4 fruit fly cellular contexts compared by ENCODE assay signal in genomic region chr3R:23723381-23724034, dm6.
TF ChIP-seq lines count a peak whose summit lies in the region.

No protein-coding gene starts in this region.

TF ChIP-seq in whole organism, adult, 20 proteins besides CTCF, POLR2A, EP300 and RAD21 (continued from another document):
- TF ChIP-seq cic (GFP tag; optimal IDR thresholded peaks at IDR 0.05; lab: Kevin White, UChicago) (peak; percentile 99), bab1 (GFP tag; optimal IDR thresholded peaks at IDR 0.05; lab: Kevin White, UChicago) (peak; percentile 4)

TF ChIP-seq in whole organism, embryonic, 481 proteins besides CTCF, POLR2A, EP300 and RAD21 (continued from another document and continues in another):
- TF ChIP-seq bbx (GFP tag; IDR thresholded peaks at IDR 0.05; lab: Robert Waterston, UW; ENCODE audit: partially characterized antibody) (no peak), ap (GFP tag; IDR thresholded peaks at IDR 0.05; lab: Robert Waterston, UW) (no peak), pros (GFP tag; optimal IDR thresholded peaks at IDR 0.05; lab: Kevin White, UChicago) (no peak), CoRest (tag; optimal IDR thresholded peaks at IDR 0.05; lab: Kevin White, UChicago) (no peak), CG18262 (tag; optimal IDR thresholded peaks at IDR 0.05; lab: Kevin White, UChicago) (peak; percentile 9), Side (GFP tag; optimal IDR thresholded peaks at IDR 0.05; lab: Kevin White, UChicago) (peak; percentile 49), CG13775 (GFP tag; optimal IDR thresholded peaks at IDR 0.05; lab: Kevin White, UChicago) (no peak), phol (tag; optimal IDR thresholded peaks at IDR 0.05; lab: Kevin White, UChicago) (no peak), crp (GFP tag; optimal IDR thresholded peaks at IDR 0.05; lab: Kevin White, UChicago) (no peak), Dbx (GFP tag; IDR thresholded peaks at IDR 0.05; lab: Robert Waterston, UW) (peak; percentile 78; the same call in 2 of the 3 replicates), cas (GFP tag; IDR thresholded peaks at IDR 0.05; lab: Robert Waterston, UW) (no peak), gcm (GFP tag; optimal IDR thresholded peaks at IDR 0.05; lab: Kevin White, UChicago) (peak; percentile 26), CG6813 (GFP tag; optimal IDR thresholded peaks at IDR 0.05; lab: Kevin White, UChicago) (peak; percentile 78), psq (GFP tag; optimal IDR thresholded peaks at IDR 0.05; lab: Kevin White, UChicago) (no peak), HHEX (GFP tag; optimal IDR thresholded peaks at IDR 0.05; lab: Kevin White, UChicago) (peak; percentile 84), NC2α (GFP tag; optimal IDR thresholded peaks at IDR 0.05; lab: Kevin White, UChicago) (no peak), CG4404 (GFP tag; IDR thresholded peaks at IDR 0.05; lab: Robert Waterston, UW) (no peak), CG14860 (GFP tag; IDR thresholded peaks at IDR 0.05; lab: Robert Waterston, UW; ENCODE audit: partially characterized antibody) (no peak), CG33557 (GFP tag; optimal IDR thresholded peaks at IDR 0.05; lab: Kevin White, UChicago) (peak; percentile 30), Bdp1 (GFP tag; optimal IDR thresholded peaks at IDR 0.05; lab: Kevin White, UChicago) (peak; percentile 20), Hsf (GFP tag; optimal IDR thresholded peaks at IDR 0.05; lab: Kevin White, UChicago) (no peak), dysf (GFP tag; IDR thresholded peaks at IDR 0.05; lab: Robert Waterston, UW) (peak; percentile 42; the same call in 1 of the 3 replicates), Fer1 (GFP tag; optimal IDR thresholded peaks at IDR 0.05; lab: Kevin White, UChicago) (peak; percentile 80), CG14710 (tag; optimal IDR thresholded peaks at IDR 0.05; lab: Kevin White, UChicago) (peak; percentile 20), her (GFP tag; optimal IDR thresholded peaks at IDR 0.05; lab: Kevin White, UChicago) (peak; percentile 27), sna (GFP tag; IDR thresholded peaks at IDR 0.05; lab: Robert Waterston, UW; ENCODE audit: partially characterized antibody) (no peak), CG1603 (tag; optimal IDR thresholded peaks at IDR 0.05; lab: Kevin White, UChicago) (peak; percentile 42), dpn (GFP tag; optimal IDR thresholded peaks at IDR 0.05; lab: Kevin White, UChicago) (no peak), CG32772 (GFP tag; IDR thresholded peaks at IDR 0.05; lab: Robert Waterston, UW) (no peak), CG17829 (tag; optimal IDR thresholded peaks at IDR 0.05; lab: Kevin White, UChicago) (no peak), CG2678 (tag; optimal IDR thresholded peaks at IDR 0.05; lab: Kevin White, UChicago) (peak; percentile 83), Hmr (GFP tag; optimal IDR thresholded peaks at IDR 0.05; lab: Kevin White, UChicago) (peak; percentile 51), Meics (GFP tag; optimal IDR thresholded peaks at IDR 0.05; lab: Kevin White, UChicago) (peak; percentile 68), lola (GFP tag; optimal IDR thresholded peaks at IDR 0.05; lab: Kevin White, UChicago) (no peak), schlank (tag; optimal IDR thresholded peaks at IDR 0.05; lab: Kevin White, UChicago) (peak; percentile 32), CG6689 (GFP tag; IDR thresholded peaks at IDR 0.05; lab: Robert Waterston, UW) (no peak), so (GFP tag; IDR thresholded peaks at IDR 0.05; lab: Robert Waterston, UW) (peak; percentile 37; the same call in 1 of the 3 replicates), CG42726 (GFP tag; IDR thresholded peaks at IDR 0.05; lab: Robert Waterston, UW; ENCODE audit: partially characterized antibody) (no peak), HmgD (GFP tag; optimal IDR thresholded peaks at IDR 0.05; lab: Kevin White, UChicago) (no peak), CG18476 (GFP tag; optimal IDR thresholded peaks at IDR 0.05; lab: Kevin White, UChicago) (peak; percentile 37), CG7271 (tag; optimal IDR thresholded peaks at IDR 0.05; lab: Kevin White, UChicago) (no peak), Spps (tag; optimal IDR thresholded peaks at IDR 0.05; lab: Kevin White, UChicago) (no peak), CG30431 (GFP tag; optimal IDR thresholded peaks at IDR 0.05; lab: Kevin White, UChicago) (no peak)

TF ChIP-seq in whole organism, prepupa, 60 proteins besides CTCF, POLR2A, EP300 and RAD21 (continued from another document):
- TF ChIP-seq CG1621 (tag; optimal IDR thresholded peaks at IDR 0.05; lab: Kevin White, UChicago) (peak; percentile 46), Hr38 (GFP tag; optimal IDR thresholded peaks at IDR 0.05; lab: Kevin White, UChicago) (no peak), net (GFP tag; optimal IDR thresholded peaks at IDR 0.05; lab: Kevin White, UChicago) (no peak), pdm3 (GFP tag; optimal IDR thresholded peaks at IDR 0.05; lab: Kevin White, UChicago) (peak; percentile 26), svp (GFP tag; lab: Kevin White, UChicago) (peak; percentile 75), CG6808 (GFP tag; optimal IDR thresholded peaks at IDR 0.05; lab: Kevin White, UChicago) (peak; percentile 59), CG6854 (GFP tag; optimal IDR thresholded peaks at IDR 0.05; lab: Kevin White, UChicago) (peak; percentile 6), Blimp-1 (GFP tag; optimal IDR thresholded peaks at IDR 0.05; lab: Kevin White, UChicago) (no peak), fkh (GFP tag; optimal IDR thresholded peaks at IDR 0.05; lab: Kevin White, UChicago) (peak; percentile 92), CG8119 (GFP tag; IDR thresholded peaks at IDR 0.05; lab: Robert Waterston, UW) (peak; percentile 74), Met (GFP tag; optimal IDR thresholded peaks at IDR 0.05; lab: Kevin White, UChicago) (no peak), CG10631 (GFP tag; optimal IDR thresholded peaks at IDR 0.05; lab: Kevin White, UChicago) (peak; percentile 47), CG32006 (GFP tag; optimal IDR thresholded peaks at IDR 0.05; lab: Kevin White, UChicago) (peak; percentile 47), vri (GFP tag; optimal IDR thresholded peaks at IDR 0.05; lab: Kevin White, UChicago) (peak; percentile 56), dsx (GFP tag; optimal IDR thresholded peaks at IDR 0.05; lab: Kevin White, UChicago; ENCODE audit: poor library complexity, severe bottlenecking) (peak; percentile 80), CG15336 (GFP tag; IDR thresholded peaks at IDR 0.05; lab: Robert Waterston, UW) (peak; percentile 71), acj6 (GFP tag; optimal IDR thresholded peaks at IDR 0.05; lab: Kevin White, UChicago) (peak; percentile 13), CG16779 (tag; optimal IDR thresholded peaks at IDR 0.05; lab: Kevin White, UChicago) (peak; percentile 23), eg (GFP tag; IDR thresholded peaks at IDR 0.05; lab: Robert Waterston, UW) (peak; percentile 69), spab (GFP tag; optimal IDR thresholded peaks at IDR 0.05; lab: Kevin White, UChicago) (peak; percentile 20), Hr4 (GFP tag; optimal IDR thresholded peaks at IDR 0.05; lab: Kevin White, UChicago) (peak; percentile 56), Eip93F (GFP tag; optimal IDR thresholded peaks at IDR 0.05; lab: Kevin White, UChicago) (no peak), topi (GFP tag; optimal IDR thresholded peaks at IDR 0.05; lab: Kevin White, UChicago) (peak; percentile 8), ss (GFP tag; optimal IDR thresholded peaks at IDR 0.05; lab: Kevin White, UChicago) (peak; percentile 55 to 61), CG3032 (tag; optimal IDR thresholded peaks at IDR 0.05; lab: Kevin White, UChicago) (no peak), Eip78C (GFP tag; lab: Kevin White, UChicago) (peak; percentile 91), CG6163 (GFP tag; IDR thresholded peaks at IDR 0.05; lab: Robert Waterston, UW) (peak; percentile 65), Eip75B (GFP tag; optimal IDR thresholded peaks at IDR 0.05; lab: Kevin White, UChicago) (peak; percentile 65), fd85E (GFP tag; optimal IDR thresholded peaks at IDR 0.05; lab: Kevin White, UChicago) (no peak), CG31627 (GFP tag; optimal IDR thresholded peaks at IDR 0.05; lab: Kevin White, UChicago) (no peak), CG11762 (GFP tag; optimal IDR thresholded peaks at IDR 0.05; lab: Kevin White, UChicago; ENCODE audit: insufficient read depth) (peak; percentile 46), Ets21C (GFP tag; optimal IDR thresholded peaks at IDR 0.05; lab: Kevin White, UChicago) (peak; percentile 6), Hr39 (GFP tag; optimal IDR thresholded peaks at IDR 0.05; lab: Kevin White, UChicago) (peak; percentile 15), CG8319 (GFP tag; optimal IDR thresholded peaks at IDR 0.05; lab: Kevin White, UChicago) (peak; percentile 48), CG4318 (GFP tag; optimal IDR thresholded peaks at IDR 0.05; lab: Kevin White, UChicago) (no peak), Sox15 (GFP tag; optimal IDR thresholded peaks at IDR 0.05; lab: Kevin White, UChicago) (no peak), CG34406 (GFP tag; optimal IDR thresholded peaks at IDR 0.05; lab: Kevin White, UChicago) (no peak), CG11902 (GFP tag; optimal IDR thresholded peaks at IDR 0.05; lab: Kevin White, UChicago) (no peak), dac (GFP tag; optimal IDR thresholded peaks at IDR 0.05; lab: Kevin White, UChicago) (peak; percentile 6), esn (GFP tag; optimal IDR thresholded peaks at IDR 0.05; lab: Kevin White, UChicago) (peak; percentile 17), fd59A (GFP tag; optimal IDR thresholded peaks at IDR 0.05; lab: Kevin White, UChicago) (no peak)

TF ChIP-seq in whole organism, wandering third instar larva, 38 proteins besides CTCF, POLR2A, EP300 and RAD21 (continued from another document):
- TF ChIP-seq dmrt93B (GFP tag; optimal IDR thresholded peaks at IDR 0.05; lab: Kevin White, UChicago) = no peak
TF ChIP-seq in whole organism, wandering third instar larva: peak in this region for 13.
